Worm (Caenorhabditis elegans) whole organism, L1 larva: ENCODE results near the gene cutl-23.

ENCODE experiments used
- C04F5.9 ChIP-seq: sonication (generic microtip); optimal IDR thresholded peaks from 2 replicates; lab custom pipeline; 2016; ENCODE audit warnings: missing genetic modification characterization, missing compliant biosample characterization
- C16A3.4 ChIP-seq: fragments of 150-350 bp; optimal IDR thresholded peaks from 2 replicates; lab custom pipeline; 2014; ENCODE audit warnings: missing biosample characterization, missing genetic modification characterization
- C34B4.2 ChIP-seq: sonication (generic microtip); optimal IDR thresholded peaks from 2 replicates; lab custom pipeline; 2017; ENCODE audit warnings: mild to moderate bottlenecking, missing genetic modification characterization, missing compliant biosample characterization
- aha-1 ChIP-seq: fragments of 150-350 bp; optimal IDR thresholded peaks from 2 replicates; lab custom pipeline; 2014; ENCODE audit warnings: missing biosample characterization, missing genetic modification characterization
- aly-2 ChIP-seq: fragments of 150-350 bp; optimal IDR thresholded peaks from 2 replicates; lab custom pipeline; 2014; ENCODE audit warnings: missing biosample characterization, missing genetic modification characterization
- blmp-1 ChIP-seq: fragments of 150-350 bp; optimal IDR thresholded peaks from 2 replicates; lab custom pipeline; 2014; ENCODE audit warnings: missing biosample characterization, missing genetic modification characterization
- ceh-8 ChIP-seq: fragments of 200-800 bp; sonication (Bioruptor generic); optimal IDR thresholded peaks from 2 replicates; lab custom pipeline; 2018; ENCODE audit warnings: mild to moderate bottlenecking, missing genetic modification characterization, moderate library complexity, missing compliant biosample characterization
- ceh-88 ChIP-seq: fragments of 200-800 bp; sonication (Bioruptor generic); IDR thresholded peaks from 2 replicates; pipeline ENCODE4 v1.3.6; 2022; ENCODE audit warnings: missing genetic modification characterization, missing compliant biosample characterization
- ceh-90 ChIP-seq: sonication (generic microtip); optimal IDR thresholded peaks from 2 replicates; lab custom pipeline; 2016; ENCODE audit warnings: missing genetic modification characterization, missing compliant biosample characterization
- ces-1 ChIP-seq: fragments of 150-350 bp; optimal IDR thresholded peaks from 2 replicates; lab custom pipeline; 2014; ENCODE audit warnings: missing biosample characterization, missing genetic modification reagents, missing genetic modification characterization
- dpl-1 ChIP-seq, 3 experiments: fragments of 150-350 bp in 2 of 3; sonication (generic microtip) in 1 of 3; optimal IDR thresholded peaks; 2 replicates each; lab custom pipeline; 2014 to 2017; ENCODE audit warnings: missing biosample characterization in 3 of 3, missing genetic modification characterization in 3 of 3, missing genetic modification reagents in 3 of 3
- dsc-1 ChIP-seq: sonication (generic microtip); optimal IDR thresholded peaks from 2 replicates; lab custom pipeline; 2016; ENCODE audit warnings: mild to moderate bottlenecking, missing genetic modification characterization, missing compliant biosample characterization
- efl-1 ChIP-seq, 4 experiments: fragments of 150-350 bp; optimal IDR thresholded peaks in 3 of 4; peaks in 1 of 4; 1 replicate in 1 of 4; 2 replicates in 3 of 4; lab custom pipeline; 2014; ENCODE audit warnings: missing biosample characterization in 2 of 4, missing genetic modification characterization in 2 of 4, missing genetic modification reagents in 2 of 4
- egl-13 ChIP-seq: sonication (generic microtip); optimal IDR thresholded peaks from 2 replicates; lab custom pipeline; 2016; ENCODE audit warnings: missing genotype, missing genetic modification reagents, missing genetic modification characterization, missing compliant biosample characterization
- egl-27 ChIP-seq, 2 experiments: fragments of 150-350 bp in 1 of 2; sonication (generic microtip); optimal IDR thresholded peaks; 3 replicates each; lab custom pipeline; 2017 to 2018; ENCODE audit warnings: missing biosample characterization in 2 of 2, missing genetic modification characterization in 2 of 2, missing genetic modification reagents in 2 of 2
- ets-5 ChIP-seq: fragments of 200-800 bp; sonication (Bioruptor generic); IDR thresholded peaks from 2 replicates; pipeline ENCODE4 v1.3.6; 2022; ENCODE audit warnings: missing genetic modification characterization, missing compliant biosample characterization
- fkh-10 ChIP-seq: sonication (generic microtip); optimal IDR thresholded peaks from 2 replicates; lab custom pipeline; 2017; ENCODE audit warnings: missing biosample characterization, missing genetic modification reagents, missing genetic modification characterization
- fkh-4 ChIP-seq: sonication (generic microtip); optimal IDR thresholded peaks from 2 replicates; lab custom pipeline; 2016; ENCODE audit warnings: missing compliant biosample characterization, missing genetic modification characterization, borderline replicate concordance
- grh-1 ChIP-seq: fragments of 200-800 bp; sonication (Bioruptor generic); IDR thresholded peaks from 2 replicates; pipeline ENCODE4 v1.3.6; 2022; ENCODE audit warnings: missing genetic modification reagents, missing genetic modification characterization, missing compliant biosample characterization
- hpl-2 ChIP-seq: fragments of 150-350 bp; optimal IDR thresholded peaks from 2 replicates; lab custom pipeline; 2014; ENCODE audit warnings: missing biosample characterization, missing genetic modification reagents, missing genetic modification characterization
- isw-1 ChIP-seq: fragments of 200-800 bp; sonication (Bioruptor generic); IDR thresholded peaks from 2 replicates; pipeline ENCODE4 v1.3.6; 2022; ENCODE audit warnings: missing genetic modification characterization, missing compliant biosample characterization
- jun-1 ChIP-seq: fragments of 150-350 bp; optimal IDR thresholded peaks from 2 replicates; lab custom pipeline; 2014; ENCODE audit warnings: missing biosample characterization, missing genetic modification reagents, missing genetic modification characterization
- lin-14 ChIP-seq: fragments of 200-800 bp; sonication (Bioruptor generic); optimal IDR thresholded peaks from 2 replicates; lab custom pipeline; 2018; ENCODE audit warnings: mild to moderate bottlenecking, missing genetic modification characterization, moderate library complexity, missing compliant biosample characterization
- lin-15B ChIP-seq: fragments of 150-350 bp; sonication (generic microtip); optimal IDR thresholded peaks from 3 replicates; lab custom pipeline; 2014; ENCODE audit warnings: missing biosample characterization, missing genetic modification characterization
- lin-35 ChIP-seq, 2 experiments: fragments of 150-350 bp; optimal IDR thresholded peaks; 2 replicates each; lab custom pipeline; 2014; ENCODE audit warnings: missing biosample characterization in 2 of 2, missing genetic modification characterization in 2 of 2, missing genetic modification reagents in 2 of 2
- lin-39 ChIP-seq: fragments of 150-350 bp; optimal IDR thresholded peaks from 2 replicates; lab custom pipeline; 2014; ENCODE audit warnings: missing biosample characterization, missing genetic modification reagents, missing genetic modification characterization
- lir-3 ChIP-seq: sonication (generic microtip); optimal IDR thresholded peaks from 2 replicates; lab custom pipeline; 2016; ENCODE audit warnings: mild to moderate bottlenecking, missing genetic modification characterization, moderate library complexity, missing compliant biosample characterization; ENCODE audit not compliant: poor library complexity
- mdl-1 ChIP-seq, 2 experiments: fragments of 150-350 bp; optimal IDR thresholded peaks; 2 replicates each; lab custom pipeline; 2014 to 2017; ENCODE audit warnings: missing biosample characterization in 2 of 2, missing genetic modification characterization in 2 of 2, inconsistent platforms in 1 of 2
- mef-2 ChIP-seq: fragments of 150-350 bp; optimal IDR thresholded peaks from 2 replicates; lab custom pipeline; 2014; ENCODE audit warnings: missing biosample characterization, missing genetic modification characterization
- nhr-11 ChIP-seq: fragments of 150-350 bp; optimal IDR thresholded peaks from 2 replicates; lab custom pipeline; 2014; ENCODE audit warnings: missing biosample characterization, missing genetic modification characterization
- nhr-19 ChIP-seq: fragments of 200-800 bp; sonication (Bioruptor generic); conservative IDR thresholded peaks from 2 replicates; pipeline ENCODE4 v1.3.6; 2022; ENCODE audit warnings: missing genetic modification characterization, missing compliant biosample characterization
- nhr-20 ChIP-seq: sonication (generic microtip); optimal IDR thresholded peaks from 2 replicates; lab custom pipeline; 2016; ENCODE audit warnings: mild to moderate bottlenecking, missing genetic modification characterization, missing compliant biosample characterization
- nhr-237 ChIP-seq: fragments of 150-350 bp; optimal IDR thresholded peaks from 2 replicates; lab custom pipeline; 2014; ENCODE audit warnings: missing biosample characterization, missing genetic modification characterization
- nhr-28 ChIP-seq: fragments of 150-350 bp; optimal IDR thresholded peaks from 2 replicates; lab custom pipeline; 2014; ENCODE audit warnings: missing biosample characterization, missing genetic modification characterization
- nhr-47 ChIP-seq: sonication (generic microtip); optimal IDR thresholded peaks from 2 replicates; lab custom pipeline; 2016; ENCODE audit warnings: mild to moderate bottlenecking, missing genetic modification characterization, moderate library complexity, missing compliant biosample characterization
- nhr-76 ChIP-seq: sonication (generic microtip); optimal IDR thresholded peaks from 2 replicates; lab custom pipeline; 2017; ENCODE audit warnings: missing biosample characterization, missing genetic modification characterization
- nhr-84 ChIP-seq: sonication (generic microtip); optimal IDR thresholded peaks from 2 replicates; lab custom pipeline; 2017; ENCODE audit warnings: missing biosample characterization, missing genetic modification characterization
- pag-3 ChIP-seq: sonication (generic microtip); optimal IDR thresholded peaks from 2 replicates; lab custom pipeline; 2017; ENCODE audit warnings: missing genetic modification characterization, mild to moderate bottlenecking, missing compliant biosample characterization, antibody characterized with exemption, borderline replicate concordance; ENCODE audit not compliant: insufficient read depth
- pqm-1 ChIP-seq: sonication (generic microtip); optimal IDR thresholded peaks from 3 replicates; lab custom pipeline; 2017; ENCODE audit warnings: missing biosample characterization, missing genetic modification characterization
- rnt-1 ChIP-seq: sonication (generic microtip); optimal IDR thresholded peaks from 2 replicates; lab custom pipeline; 2016; ENCODE audit warnings: mild to moderate bottlenecking, missing genetic modification characterization, moderate library complexity, missing compliant biosample characterization
- skn-1 ChIP-seq: fragments of 150-350 bp; optimal IDR thresholded peaks from 2 replicates; lab custom pipeline; 2014; ENCODE audit warnings: missing biosample characterization, missing genetic modification characterization
- snpc-4 ChIP-seq: fragments of 150-350 bp; optimal IDR thresholded peaks from 2 replicates; lab custom pipeline; 2014; ENCODE audit warnings: missing biosample characterization, missing genetic modification characterization
- snu-23 ChIP-seq: sonication (generic microtip); optimal IDR thresholded peaks from 2 replicates; lab custom pipeline; 2016; ENCODE audit warnings: missing genetic modification characterization, missing compliant biosample characterization
- sox-4 ChIP-seq: sonication (generic microtip); optimal IDR thresholded peaks from 2 replicates; lab custom pipeline; 2016; ENCODE audit warnings: missing genetic modification characterization, missing compliant biosample characterization
- swsn-7 ChIP-seq: sonication (generic microtip); optimal IDR thresholded peaks from 2 replicates; lab custom pipeline; 2016; ENCODE audit warnings: missing genetic modification characterization, missing compliant biosample characterization
- tbx-2 ChIP-seq: sonication (generic microtip); optimal IDR thresholded peaks from 2 replicates; lab custom pipeline; 2016; ENCODE audit warnings: missing genetic modification characterization, missing compliant biosample characterization
- tlp-1 ChIP-seq: fragments of 150-350 bp; optimal IDR thresholded peaks from 2 replicates; lab custom pipeline; 2014; ENCODE audit warnings: missing biosample characterization, missing genetic modification characterization
- unc-130 ChIP-seq: fragments of 150-350 bp; optimal IDR thresholded peaks from 2 replicates; lab custom pipeline; 2017; ENCODE audit warnings: missing biosample characterization, missing genetic modification characterization, inconsistent platforms
- unc-30 ChIP-seq: sonication (generic microtip); optimal IDR thresholded peaks from 2 replicates; lab custom pipeline; 2017; ENCODE audit warnings: missing biosample characterization, missing genetic modification characterization
- unc-86 ChIP-seq: sonication (generic microtip); optimal IDR thresholded peaks from 2 replicates; lab custom pipeline; 2016; ENCODE audit warnings: missing genetic modification characterization, missing compliant biosample characterization
- unc-98 ChIP-seq: fragments of 200-800 bp; sonication (Bioruptor generic); IDR thresholded peaks from 2 replicates; pipeline ENCODE4 v1.3.6; 2022; ENCODE audit warnings: missing genetic modification characterization, missing compliant biosample characterization
- xbp-1 ChIP-seq: sonication (generic microtip); optimal IDR thresholded peaks from 2 replicates; lab custom pipeline; 2016; ENCODE audit warnings: missing genetic modification characterization, missing compliant biosample characterization
- zip-4 ChIP-seq: fragments of 200-800 bp; sonication (Bioruptor generic); optimal IDR thresholded peaks from 2 replicates; lab custom pipeline; 2018; ENCODE audit warnings: mild to moderate bottlenecking, missing genetic modification characterization, moderate library complexity, missing compliant biosample characterization
- ztf-4 ChIP-seq: fragments of 150-350 bp; optimal IDR thresholded peaks from 2 replicates; lab custom pipeline; 2014; ENCODE audit warnings: missing biosample characterization, missing genetic modification characterization

cutl-23 gene

ce11 chrIII:5802971-5803370 lies 33.0 kb downstream of the cutl-23 start, which contains the start of the genes polq-1 and him-10 (continued):
- TF ChIP-seq nhr-19 (GFP tag; lab: Robert Waterston, UW) (no peak), aly-2 (tag; lab: Kevin White, UChicago) (no peak), rnt-1 (tag; lab: Kevin White, UChicago) (peak; percentile 80), nhr-237 (tag; lab: Kevin White, UChicago) (no peak), efl-1 (optimal IDR thresholded peaks at IDR 0.05; lab: Kevin White, UChicago) (peak; percentile 53 to 79), efl-1 (GFP tag; optimal IDR thresholded peaks at IDR 0.05 in 1 of 2; lab: Kevin White, UChicago) (peak; percentile 87 to 98), grh-1 (GFP tag; lab: Robert Waterston, UW) (no peak), ceh-90 (peak; percentile 59), snu-23 (GFP tag; lab: Kevin White, UChicago) (peak; percentile 16), sox-4 (no peak), fkh-10 (GFP tag; lab: Kevin White, UChicago) (no peak), nhr-20 (tag; lab: Kevin White, UChicago) (no peak), tlp-1 (tag; lab: Kevin White, UChicago) (no peak), ceh-8 (GFP tag; lab: Kevin White, UChicago) (no peak), skn-1 (peak; percentile 29), ets-5 (GFP tag; lab: Robert Waterston, UW) (no peak), jun-1 (tag; lab: Kevin White, UChicago) (no peak), unc-86 (tag; lab: Kevin White, UChicago) (no peak), lin-35 (GFP tag; optimal IDR thresholded peaks at IDR 0.05; lab: Kevin White, UChicago) (peak; percentile 68 to 89), C04F5.9 (tag; lab: Kevin White, UChicago) (no peak), nhr-84 (tag; lab: Kevin White, UChicago) (no peak), hpl-2 (GFP tag; lab: Kevin White, UChicago) (no peak), pag-3 (no peak), unc-130 (tag; lab: Kevin White, UChicago) (no peak), pqm-1 (no peak), mef-2 (tag; lab: Kevin White, UChicago) (no peak), tbx-2 (tag; lab: Kevin White, UChicago) (peak; percentile 5), nhr-11 (tag; lab: Kevin White, UChicago) (no peak), lin-14 (GFP tag; lab: Kevin White, UChicago) (peak; percentile 35), xbp-1 (tag; lab: Kevin White, UChicago) (no peak), blmp-1 (tag; lab: Kevin White, UChicago) (peak; percentile 16), ztf-4 (tag; lab: Kevin White, UChicago) (no peak), zip-4 (GFP tag; lab: Kevin White, UChicago) (no peak), lin-15B (no peak), ces-1 (GFP tag; lab: Kevin White, UChicago) (no peak), snpc-4 (peak; percentile 6), dpl-1 (GFP tag; optimal IDR thresholded peaks at IDR 0.05; lab: Kevin White, UChicago) (peak; percentile 72 to 86 (median 80)), nhr-47 (tag; lab: Kevin White, UChicago) (no peak), lin-39 (tag; lab: Kevin White, UChicago) (no peak), egl-13 (no peak), dsc-1 (tag; lab: Kevin White, UChicago) (no peak), unc-30 (tag; lab: Kevin White, UChicago) (no peak), swsn-7 (tag; lab: Kevin White, UChicago) (no peak), ceh-88 (GFP tag; lab: Robert Waterston, UW) (no peak), C34B4.2 (no peak), C16A3.4 (tag; lab: Kevin White, UChicago) (no peak), aha-1 (no peak), nhr-76 (no peak), egl-27 (tag; optimal IDR thresholded peaks at IDR 0.05; lab: Kevin White, UChicago) (no peak), isw-1 (GFP tag; lab: Robert Waterston, UW) (no peak), unc-98 (GFP tag; lab: Robert Waterston, UW) (no peak), fkh-4 (tag; lab: Kevin White, UChicago) (peak; percentile 9), nhr-28 (tag; lab: Kevin White, UChicago) (no peak), lir-3 (tag; lab: Kevin White, UChicago) (peak; percentile 18), mdl-1 (tag; optimal IDR thresholded peaks at IDR 0.05; lab: Kevin White, UChicago) (no peak)
